Worm (Caenorhabditis elegans) whole organism, L1 larva: Measurements from ENCODE around the gene sqv-1.

ENCODE experiments used
- F16B12.6 ChIP-seq: fragments of 150-350 bp; optimal IDR thresholded peaks from 2 replicates; lab custom pipeline; 2014; ENCODE audit warnings: missing biosample characterization, missing genetic modification characterization
- hlh-17 ChIP-seq: fragments of 200-800 bp; sonication (Bioruptor generic); optimal IDR thresholded peaks from 2 replicates; lab custom pipeline; 2018; ENCODE audit warnings: missing genetic modification characterization, mild to moderate bottlenecking, missing compliant biosample characterization, moderate library complexity, borderline replicate concordance
- lin-14 ChIP-seq: fragments of 200-800 bp; sonication (Bioruptor generic); optimal IDR thresholded peaks from 2 replicates; lab custom pipeline; 2018; ENCODE audit warnings: mild to moderate bottlenecking, missing genetic modification characterization, moderate library complexity, missing compliant biosample characterization
- lin-35 ChIP-seq, 2 experiments: fragments of 150-350 bp; optimal IDR thresholded peaks; 2 replicates each; lab custom pipeline; 2014; ENCODE audit warnings: missing biosample characterization in 2 of 2, missing genetic modification characterization in 2 of 2, missing genetic modification reagents in 2 of 2
- lsy-2 ChIP-seq, 2 experiments: fragments of 150-350 bp; optimal IDR thresholded peaks; 2 replicates each; lab custom pipeline; 2014; ENCODE audit warnings: missing biosample characterization in 2 of 2, missing genetic modification characterization in 2 of 2
- nhr-28 ChIP-seq: fragments of 150-350 bp; optimal IDR thresholded peaks from 2 replicates; lab custom pipeline; 2014; ENCODE audit warnings: missing biosample characterization, missing genetic modification characterization
- snpc-4 ChIP-seq: fragments of 150-350 bp; optimal IDR thresholded peaks from 2 replicates; lab custom pipeline; 2014; ENCODE audit warnings: missing biosample characterization, missing genetic modification characterization
- unc-62 ChIP-seq: fragments of 150-350 bp; optimal IDR thresholded peaks from 2 replicates; lab custom pipeline; 2014; ENCODE audit warnings: missing biosample characterization, missing genetic modification reagents, missing genetic modification characterization
- ztf-4 ChIP-seq: fragments of 150-350 bp; optimal IDR thresholded peaks from 2 replicates; lab custom pipeline; 2014; ENCODE audit warnings: missing biosample characterization, missing genetic modification characterization

DNA sequence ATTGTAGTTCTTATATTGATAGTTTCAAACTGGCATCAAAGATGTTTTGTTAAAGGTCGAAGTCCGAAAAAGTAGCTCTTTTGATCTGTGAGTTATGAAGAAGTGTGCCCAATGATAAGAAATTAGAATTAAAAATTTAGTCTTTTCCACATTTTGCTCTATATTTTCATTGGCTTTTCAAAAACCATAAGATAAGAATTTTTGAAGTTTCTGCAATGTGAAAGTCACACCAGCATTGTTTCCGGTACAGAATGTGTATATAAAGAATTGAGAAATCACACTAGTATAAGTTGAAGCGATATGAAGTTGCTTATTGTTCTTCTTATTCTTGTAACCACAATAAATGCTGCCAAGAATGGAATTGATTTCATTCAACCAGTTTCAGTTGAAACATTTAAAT, 28.4 kb upstream of the sqv-1 start, which contains the start of gene lys-10:
- no peak for TF ChIP-seq nhr-28 (tag; lab: Kevin White, UChicago)
- TF ChIP-seq snpc-4 (tag; lab: Kevin White, UChicago): no peak
- TF ChIP-seq lin-14 (GFP tag; lab: Kevin White, UChicago): no peak
- TF ChIP-seq ztf-4 (tag; lab: Kevin White, UChicago): no peak
- no peak for TF ChIP-seq hlh-17
- TF ChIP-seq lsy-2 (tag; optimal IDR thresholded peaks at IDR 0.05; lab: Kevin White, UChicago): no peak
- TF ChIP-seq F16B12.6 (tag; lab: Kevin White, UChicago): no peak
- no peak for TF ChIP-seq unc-62 (GFP tag; lab: Kevin White, UChicago)
- TF ChIP-seq lin-35 (GFP tag; optimal IDR thresholded peaks at IDR 0.05; lab: Kevin White, UChicago): no peak
